Worm (Caenorhabditis elegans) whole organism, L4 larva: Measurements from ENCODE around the gene fbxc-30.
"Not testable (repeated sequence)": the region's sequence is repeated elsewhere in the genome, so short reads cannot be mapped to it uniquely, and the experiment has no call there.

Experiments
- F26F4.8 ChIP-seq: fragments of 200-800 bp; sonication (Bioruptor generic); conservative IDR thresholded peaks from 2 replicates; pipeline ENCODE4 v1.3.6; 2022; ENCODE audit warnings: missing genetic modification characterization, missing compliant biosample characterization
- R02D3.7 ChIP-seq: fragments of 150-350 bp; sonication (generic microtip); optimal IDR thresholded peaks from 3 replicates; lab custom pipeline; 2014; ENCODE audit warnings: missing biosample characterization, missing genetic modification characterization
- fos-1 ChIP-seq: fragments of 150-350 bp; optimal IDR thresholded peaks from 2 replicates; lab custom pipeline; 2014; ENCODE audit warnings: missing biosample characterization, missing genetic modification characterization
- jun-1 ChIP-seq: fragments of 150-350 bp; optimal IDR thresholded peaks from 2 replicates; lab custom pipeline; 2014; ENCODE audit warnings: missing biosample characterization, missing genetic modification reagents, missing genetic modification characterization
- lin-39 ChIP-seq: fragments of 150-350 bp; optimal IDR thresholded peaks from 2 replicates; lab custom pipeline; 2014; ENCODE audit warnings: missing biosample characterization, missing genetic modification reagents, missing genetic modification characterization
- mdl-1 ChIP-seq, 2 experiments: fragments of 150-350 bp in 1 of 2; sonication (generic microtip) in 1 of 2; optimal IDR thresholded peaks; 2 replicates each; lab custom pipeline; 2014 to 2017; ENCODE audit warnings: missing biosample characterization in 2 of 2, missing genetic modification characterization in 2 of 2
- nhr-111 ChIP-seq: fragments of 200-800 bp; sonication (Bioruptor generic); optimal IDR thresholded peaks from 2 replicates; lab custom pipeline; 2018; ENCODE audit warnings: mild to moderate bottlenecking, missing genetic modification characterization, missing compliant biosample characterization
- nhr-28 ChIP-seq: fragments of 150-350 bp; optimal IDR thresholded peaks from 2 replicates; lab custom pipeline; 2014; ENCODE audit warnings: missing biosample characterization, missing genetic modification characterization
- nhr-6 ChIP-seq: fragments of 150-350 bp; optimal IDR thresholded peaks from 2 replicates; lab custom pipeline; 2014; ENCODE audit warnings: missing biosample characterization, missing genetic modification characterization
- unc-62 ChIP-seq, 3 experiments: fragments of 150-350 bp in 1 of 3; sonication (generic microtip); optimal IDR thresholded peaks in 2 of 3; peaks in 1 of 3; 1 replicate in 1 of 3; 2 replicates in 2 of 3; lab custom pipeline; 2014 to 2017; ENCODE audit warnings: missing biosample characterization in 3 of 3, missing genetic modification characterization in 3 of 3, missing genetic modification reagents in 3 of 3, missing genotype in 1 of 3
- zfp-2 ChIP-seq: sonication (generic microtip); optimal IDR thresholded peaks from 2 replicates; lab custom pipeline; 2016; ENCODE audit warnings: mild to moderate bottlenecking, missing genetic modification characterization, missing compliant biosample characterization

- not testable (repeated sequence) for TF ChIP-seq unc-62 (GFP tag; optimal IDR thresholded peaks at IDR 0.05 in 1 of 2; lab: Kevin White, UChicago); unc-62 (tag; optimal IDR thresholded peaks at IDR 0.05; lab: Kevin White, UChicago); fos-1 (tag; lab: Kevin White, UChicago); jun-1 (tag; lab: Kevin White, UChicago); lin-39 (tag; lab: Kevin White, UChicago); mdl-1 (tag; optimal IDR thresholded peaks at IDR 0.05; lab: Kevin White, UChicago); F26F4.8; R02D3.7; nhr-28; nhr-111 (GFP tag; lab: Kevin White, UChicago); nhr-6 (tag; lab: Kevin White, UChicago); zfp-2 (tag; lab: Kevin White, UChicago)
These were observed 49.5 kb downstream of the fbxc-30 start, which contains the start of gene fbxc-18 for ce11 chrII:966962-967361.
